Worm (Caenorhabditis elegans) whole organism, L1 larva: ENCODE results near the gene prp-3.
"Not testable (repeated sequence)": the region's sequence is repeated elsewhere in the genome, so short reads cannot be mapped to it uniquely, and the experiment has no call there.

Source experiments
- C04F5.9 ChIP-seq: sonication (generic microtip); optimal IDR thresholded peaks from 2 replicates; lab custom pipeline; 2016; ENCODE audit warnings: missing genetic modification characterization, missing compliant biosample characterization
- C16A3.4 ChIP-seq: fragments of 150-350 bp; optimal IDR thresholded peaks from 2 replicates; lab custom pipeline; 2014; ENCODE audit warnings: missing biosample characterization, missing genetic modification characterization
- F16B12.6 ChIP-seq: fragments of 150-350 bp; optimal IDR thresholded peaks from 2 replicates; lab custom pipeline; 2014; ENCODE audit warnings: missing biosample characterization, missing genetic modification characterization
- aha-1 ChIP-seq: fragments of 150-350 bp; optimal IDR thresholded peaks from 2 replicates; lab custom pipeline; 2014; ENCODE audit warnings: missing biosample characterization, missing genetic modification characterization
- aly-2 ChIP-seq: fragments of 150-350 bp; optimal IDR thresholded peaks from 2 replicates; lab custom pipeline; 2014; ENCODE audit warnings: missing biosample characterization, missing genetic modification characterization
- blmp-1 ChIP-seq: fragments of 150-350 bp; optimal IDR thresholded peaks from 2 replicates; lab custom pipeline; 2014; ENCODE audit warnings: missing biosample characterization, missing genetic modification characterization
- ceh-8 ChIP-seq: fragments of 200-800 bp; sonication (Bioruptor generic); optimal IDR thresholded peaks from 2 replicates; lab custom pipeline; 2018; ENCODE audit warnings: mild to moderate bottlenecking, missing genetic modification characterization, moderate library complexity, missing compliant biosample characterization
- ceh-82 ChIP-seq, 3 experiments: fragments of 150-350 bp in 1 of 3; sonication (generic microtip) in 2 of 3; optimal IDR thresholded peaks; 2 replicates each; lab custom pipeline; 2014 to 2017; ENCODE audit warnings: missing biosample characterization in 3 of 3, missing genetic modification characterization in 3 of 3
- ceh-88 ChIP-seq: fragments of 200-800 bp; sonication (Bioruptor generic); IDR thresholded peaks from 2 replicates; pipeline ENCODE4 v1.3.6; 2022; ENCODE audit warnings: missing genetic modification characterization, missing compliant biosample characterization
- ces-1 ChIP-seq: fragments of 150-350 bp; optimal IDR thresholded peaks from 2 replicates; lab custom pipeline; 2014; ENCODE audit warnings: missing biosample characterization, missing genetic modification reagents, missing genetic modification characterization
- dpl-1 ChIP-seq, 3 experiments: fragments of 150-350 bp in 2 of 3; sonication (generic microtip) in 1 of 3; optimal IDR thresholded peaks; 2 replicates each; lab custom pipeline; 2014 to 2017; ENCODE audit warnings: missing biosample characterization in 3 of 3, missing genetic modification characterization in 3 of 3, missing genetic modification reagents in 3 of 3
- dsc-1 ChIP-seq: sonication (generic microtip); optimal IDR thresholded peaks from 2 replicates; lab custom pipeline; 2016; ENCODE audit warnings: mild to moderate bottlenecking, missing genetic modification characterization, missing compliant biosample characterization
- efl-1 ChIP-seq, 4 experiments: fragments of 150-350 bp; optimal IDR thresholded peaks in 3 of 4; peaks in 1 of 4; 1 replicate in 1 of 4; 2 replicates in 3 of 4; lab custom pipeline; 2014; ENCODE audit warnings: missing biosample characterization in 2 of 4, missing genetic modification characterization in 2 of 4, missing genetic modification reagents in 2 of 4
- egl-13 ChIP-seq: sonication (generic microtip); optimal IDR thresholded peaks from 2 replicates; lab custom pipeline; 2016; ENCODE audit warnings: missing genotype, missing genetic modification reagents, missing genetic modification characterization, missing compliant biosample characterization
- fkh-10 ChIP-seq: sonication (generic microtip); optimal IDR thresholded peaks from 2 replicates; lab custom pipeline; 2017; ENCODE audit warnings: missing biosample characterization, missing genetic modification reagents, missing genetic modification characterization
- fkh-8 ChIP-seq: sonication (generic microtip); optimal IDR thresholded peaks from 2 replicates; lab custom pipeline; 2016; ENCODE audit warnings: mild to moderate bottlenecking, missing genetic modification characterization, missing compliant biosample characterization
- hlh-17 ChIP-seq: fragments of 200-800 bp; sonication (Bioruptor generic); optimal IDR thresholded peaks from 2 replicates; lab custom pipeline; 2018; ENCODE audit warnings: missing genetic modification characterization, mild to moderate bottlenecking, missing compliant biosample characterization, moderate library complexity, borderline replicate concordance
- irx-1 ChIP-seq: sonication (generic microtip); optimal IDR thresholded peaks from 2 replicates; lab custom pipeline; 2016; ENCODE audit warnings: missing genetic modification characterization, missing compliant biosample characterization
- isw-1 ChIP-seq: fragments of 200-800 bp; sonication (Bioruptor generic); IDR thresholded peaks from 2 replicates; pipeline ENCODE4 v1.3.6; 2022; ENCODE audit warnings: missing genetic modification characterization, missing compliant biosample characterization
- lin-13 ChIP-seq: fragments of 150-350 bp; optimal IDR thresholded peaks from 2 replicates; lab custom pipeline; 2014; ENCODE audit warnings: missing biosample characterization, missing genetic modification reagents, missing genetic modification characterization
- lin-14 ChIP-seq: fragments of 200-800 bp; sonication (Bioruptor generic); optimal IDR thresholded peaks from 2 replicates; lab custom pipeline; 2018; ENCODE audit warnings: mild to moderate bottlenecking, missing genetic modification characterization, moderate library complexity, missing compliant biosample characterization
- lin-15B ChIP-seq: fragments of 150-350 bp; sonication (generic microtip); optimal IDR thresholded peaks from 3 replicates; lab custom pipeline; 2014; ENCODE audit warnings: missing biosample characterization, missing genetic modification characterization
- lin-35 ChIP-seq, 2 experiments: fragments of 150-350 bp; optimal IDR thresholded peaks; 2 replicates each; lab custom pipeline; 2014; ENCODE audit warnings: missing biosample characterization in 2 of 2, missing genetic modification characterization in 2 of 2, missing genetic modification reagents in 2 of 2
- lir-3 ChIP-seq: sonication (generic microtip); optimal IDR thresholded peaks from 2 replicates; lab custom pipeline; 2016; ENCODE audit warnings: mild to moderate bottlenecking, missing genetic modification characterization, moderate library complexity, missing compliant biosample characterization; ENCODE audit not compliant: poor library complexity
- lsy-2 ChIP-seq, 2 experiments: fragments of 150-350 bp; optimal IDR thresholded peaks; 2 replicates each; lab custom pipeline; 2014; ENCODE audit warnings: missing biosample characterization in 2 of 2, missing genetic modification characterization in 2 of 2
- mab-9 ChIP-seq: fragments of 200-800 bp; sonication (Bioruptor generic); IDR thresholded peaks from 2 replicates; pipeline ENCODE4 v1.3.6; 2022; ENCODE audit warnings: missing genetic modification reagents, missing genetic modification characterization, missing compliant biosample characterization
- mdl-1 ChIP-seq, 2 experiments: fragments of 150-350 bp; optimal IDR thresholded peaks; 2 replicates each; lab custom pipeline; 2014 to 2017; ENCODE audit warnings: missing biosample characterization in 2 of 2, missing genetic modification characterization in 2 of 2, inconsistent platforms in 1 of 2
- mep-1 ChIP-seq: fragments of 150-350 bp; optimal IDR thresholded peaks from 2 replicates; lab custom pipeline; 2014; ENCODE audit warnings: missing biosample characterization, missing genetic modification characterization
- nhr-19 ChIP-seq: fragments of 200-800 bp; sonication (Bioruptor generic); conservative IDR thresholded peaks from 2 replicates; pipeline ENCODE4 v1.3.6; 2022; ENCODE audit warnings: missing genetic modification characterization, missing compliant biosample characterization
- nhr-20 ChIP-seq: sonication (generic microtip); optimal IDR thresholded peaks from 2 replicates; lab custom pipeline; 2016; ENCODE audit warnings: mild to moderate bottlenecking, missing genetic modification characterization, missing compliant biosample characterization
- nhr-47 ChIP-seq: sonication (generic microtip); optimal IDR thresholded peaks from 2 replicates; lab custom pipeline; 2016; ENCODE audit warnings: mild to moderate bottlenecking, missing genetic modification characterization, moderate library complexity, missing compliant biosample characterization
- nhr-71 ChIP-seq: sonication (generic microtip); optimal IDR thresholded peaks from 2 replicates; lab custom pipeline; 2016; ENCODE audit warnings: mild to moderate bottlenecking, missing genetic modification characterization, moderate library complexity, missing compliant biosample characterization
- nhr-77 ChIP-seq: fragments of 150-350 bp; optimal IDR thresholded peaks from 2 replicates; lab custom pipeline; 2014; ENCODE audit warnings: missing biosample characterization, missing genetic modification characterization
- nhr-85 ChIP-seq: sonication (generic microtip); peaks from one replicate; lab custom pipeline; 2016; ENCODE audit warnings: missing genetic modification characterization, inconsistent platforms, missing compliant biosample characterization
- nhr-90 ChIP-seq: sonication (generic microtip); optimal IDR thresholded peaks from 2 replicates; lab custom pipeline; 2016; ENCODE audit warnings: mild to moderate bottlenecking, missing genetic modification characterization, missing compliant biosample characterization; ENCODE audit not compliant: poor library complexity
- rnt-1 ChIP-seq: sonication (generic microtip); optimal IDR thresholded peaks from 2 replicates; lab custom pipeline; 2016; ENCODE audit warnings: mild to moderate bottlenecking, missing genetic modification characterization, moderate library complexity, missing compliant biosample characterization
- snpc-4 ChIP-seq: fragments of 150-350 bp; optimal IDR thresholded peaks from 2 replicates; lab custom pipeline; 2014; ENCODE audit warnings: missing biosample characterization, missing genetic modification characterization
- snu-23 ChIP-seq: sonication (generic microtip); optimal IDR thresholded peaks from 2 replicates; lab custom pipeline; 2016; ENCODE audit warnings: missing genetic modification characterization, missing compliant biosample characterization
- swsn-7 ChIP-seq: sonication (generic microtip); optimal IDR thresholded peaks from 2 replicates; lab custom pipeline; 2016; ENCODE audit warnings: missing genetic modification characterization, missing compliant biosample characterization
- tbx-2 ChIP-seq: sonication (generic microtip); optimal IDR thresholded peaks from 2 replicates; lab custom pipeline; 2016; ENCODE audit warnings: missing genetic modification characterization, missing compliant biosample characterization
- unc-130 ChIP-seq: fragments of 150-350 bp; optimal IDR thresholded peaks from 2 replicates; lab custom pipeline; 2017; ENCODE audit warnings: missing biosample characterization, missing genetic modification characterization, inconsistent platforms
- unc-86 ChIP-seq: sonication (generic microtip); optimal IDR thresholded peaks from 2 replicates; lab custom pipeline; 2016; ENCODE audit warnings: missing genetic modification characterization, missing compliant biosample characterization
- unc-98 ChIP-seq: fragments of 200-800 bp; sonication (Bioruptor generic); IDR thresholded peaks from 2 replicates; pipeline ENCODE4 v1.3.6; 2022; ENCODE audit warnings: missing genetic modification characterization, missing compliant biosample characterization
- vab-15 ChIP-seq: sonication (generic microtip); optimal IDR thresholded peaks from 2 replicates; lab custom pipeline; 2017; ENCODE audit warnings: missing genotype, mild to moderate bottlenecking, missing genetic modification characterization, missing compliant biosample characterization
- xbp-1 ChIP-seq: sonication (generic microtip); optimal IDR thresholded peaks from 2 replicates; lab custom pipeline; 2016; ENCODE audit warnings: missing genetic modification characterization, missing compliant biosample characterization
- ztf-11 ChIP-seq, 2 experiments: sonication (generic microtip); optimal IDR thresholded peaks; 2 replicates each; lab custom pipeline; 2016 to 2017; ENCODE audit warnings: missing genetic modification characterization in 2 of 2, missing biosample characterization in 1 of 2, missing compliant biosample characterization in 1 of 2

The prp-3 gene

DNA sequence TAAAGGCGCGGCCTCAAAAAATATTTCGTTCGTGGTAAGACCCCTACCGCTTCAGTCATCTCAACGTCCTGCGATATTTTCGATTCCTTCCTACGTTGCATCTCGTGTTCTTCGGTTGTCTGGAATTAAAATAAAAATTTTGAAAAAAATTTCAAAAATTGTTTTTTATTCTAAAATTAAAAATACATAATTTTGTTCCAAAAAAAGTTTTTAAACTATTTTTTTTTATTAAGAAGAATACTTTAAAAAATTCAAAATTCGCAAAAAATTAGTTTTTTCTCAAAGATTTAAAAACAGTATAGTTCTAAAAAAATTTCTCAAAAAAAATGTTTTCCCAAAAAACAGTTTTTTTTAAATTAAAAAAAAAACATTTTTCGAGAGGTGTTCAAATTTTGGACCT, 11.0 kb upstream of the prp-3 start, which contains the start of gene H04D03.6:
Gene H04D03.6 (minus strand): TSS at position 101 of the 400 bp plus-strand sequence.
- TF ChIP-seq mdl-1 (tag; optimal IDR thresholded peaks at IDR 0.05; lab: Kevin White, UChicago); hlh-17; lir-3 (tag; lab: Kevin White, UChicago): not testable (repeated sequence)

DNA sequence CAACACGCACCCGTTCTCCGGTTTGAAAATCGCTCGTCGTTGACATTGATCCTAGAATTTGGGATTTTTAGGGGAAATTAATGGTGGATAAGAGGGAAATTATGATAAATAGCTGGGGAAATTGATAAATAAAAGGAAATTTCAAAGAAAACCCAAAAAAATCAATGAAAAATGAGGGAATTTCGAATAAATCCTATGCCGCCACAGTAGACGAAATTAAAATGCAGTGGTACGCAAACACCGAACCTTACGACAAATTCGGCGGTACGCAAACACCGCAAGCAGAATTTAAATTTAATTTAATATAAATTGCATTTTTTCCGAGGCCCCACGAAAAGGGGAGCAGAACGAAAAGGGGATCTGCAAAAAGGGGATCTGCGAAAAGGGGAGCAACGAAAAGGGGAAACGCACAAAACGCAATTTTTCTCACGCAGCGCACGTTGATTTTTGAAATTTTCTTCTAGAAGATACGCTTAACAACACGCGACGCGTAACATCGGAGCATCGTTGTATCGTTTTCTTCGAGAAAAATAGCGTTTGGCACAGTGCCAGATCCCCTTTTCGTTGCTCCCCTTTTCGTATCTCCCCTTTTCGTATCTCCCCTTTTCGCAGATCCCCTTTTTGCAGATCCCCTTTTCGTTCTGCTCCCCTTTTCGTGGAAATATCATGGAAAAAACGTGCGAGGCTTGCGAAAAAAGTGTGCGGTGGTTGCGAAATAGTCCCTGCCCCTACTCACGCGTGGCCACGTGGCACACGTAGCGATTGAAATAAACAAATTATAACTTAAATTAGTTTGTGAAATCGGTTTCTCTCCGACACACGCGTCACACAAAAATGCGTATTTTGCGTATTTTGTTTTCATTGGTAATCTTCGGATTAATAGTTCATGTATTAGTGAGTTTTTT, 8.4 kb upstream of the prp-3 start, which contains the start of the genes smrd-1 and enu-3.1:
Gene smrd-1 (minus strand): TSS at position 51 of the 905 bp plus-strand sequence.
Gene enu-3.1 (plus strand): TSS at position 339 of the 905 bp plus-strand sequence.
- TF ChIP-seq blmp-1 (tag; lab: Kevin White, UChicago) (peak; percentile 26), nhr-20 (tag; lab: Kevin White, UChicago) (peak; percentile 66), nhr-85 (tag; lab: Kevin White, UChicago) (peak; percentile 64), aha-1 (peak; percentile 25), mab-9 (GFP tag; lab: Robert Waterston, UW) (peak; percentile 63), lin-35 (GFP tag; optimal IDR thresholded peaks at IDR 0.05; lab: Kevin White, UChicago) (peak; percentile 69 to 73), unc-98 (GFP tag; lab: Robert Waterston, UW) (peak; percentile 63), efl-1 (optimal IDR thresholded peaks at IDR 0.05; lab: Kevin White, UChicago) (peak; percentile 53 to 71), efl-1 (GFP tag; optimal IDR thresholded peaks at IDR 0.05 in 1 of 2; lab: Kevin White, UChicago) (peak; percentile 73 to 96), nhr-47 (tag; lab: Kevin White, UChicago) (peak; percentile 84), nhr-19 (GFP tag; lab: Robert Waterston, UW) (peak; percentile 78), lin-14 (peak; percentile 78), xbp-1 (peak; percentile 61), tbx-2 (tag; lab: Kevin White, UChicago) (peak; percentile 78), ztf-11 (tag; optimal IDR thresholded peaks at IDR 0.05; lab: Kevin White, UChicago) (peak in 1 of 2 experiments; percentile 65), ceh-82 (tag; optimal IDR thresholded peaks at IDR 0.05; lab: Kevin White, UChicago) (peak; percentile 41 to 65 (median 41)), unc-130 (tag; lab: Kevin White, UChicago) (peak; percentile 20), ceh-88 (peak; percentile 72), C04F5.9 (peak; percentile 9), fkh-10 (GFP tag; lab: Kevin White, UChicago) (peak; percentile 82), nhr-77 (tag; lab: Kevin White, UChicago) (peak; percentile 29), F16B12.6 (peak; percentile 88), swsn-7 (tag; lab: Kevin White, UChicago) (peak; percentile 70), snpc-4 (tag; lab: Kevin White, UChicago) (peak; percentile 13), nhr-90 (tag; lab: Kevin White, UChicago) (peak; percentile 63), lir-3 (tag; lab: Kevin White, UChicago) (peak; percentile 57), lin-15B (peak; percentile 72), aly-2 (tag; lab: Kevin White, UChicago) (peak; percentile 28), C16A3.4 (tag; lab: Kevin White, UChicago) (peak; percentile 13), isw-1 (GFP tag; lab: Robert Waterston, UW) (peak; percentile 73), rnt-1 (peak; percentile 59), dsc-1 (tag; lab: Kevin White, UChicago) (peak; percentile 74), snu-23 (GFP tag; lab: Kevin White, UChicago) (peak; percentile 66), lsy-2 (tag; optimal IDR thresholded peaks at IDR 0.05; lab: Kevin White, UChicago) (peak; percentile 72 to 77), ces-1 (GFP tag; lab: Kevin White, UChicago) (peak; percentile 92), mep-1 (tag; lab: Kevin White, UChicago) (peak; percentile 42), lin-13 (GFP tag; lab: Kevin White, UChicago) (peak; percentile 58), fkh-8 (peak; percentile 80), ceh-8 (GFP tag; lab: Kevin White, UChicago) (peak; percentile 93), egl-13 (tag; lab: Kevin White, UChicago) (peak; percentile 63), dpl-1 (GFP tag; optimal IDR thresholded peaks at IDR 0.05; lab: Kevin White, UChicago) (peak; percentile 37 to 75 (median 66)), nhr-71 (tag; lab: Kevin White, UChicago) (peak; percentile 82), unc-86 (tag; lab: Kevin White, UChicago) (peak; percentile 62), irx-1 (tag; lab: Kevin White, UChicago) (peak; percentile 23), vab-15 (tag; lab: Kevin White, UChicago) (peak; percentile 44)
